Worm (Caenorhabditis elegans) whole organism, mixed stage, embryonic: ENCODE measurements around the gene ncs-4.

Source experiments
- ceh-39 ChIP-seq: fragments of 150-350 bp; optimal IDR thresholded peaks from 2 replicates; lab custom pipeline; 2014; ENCODE audit warnings: missing biosample characterization, missing genetic modification characterization
- ces-1 ChIP-seq: fragments of 150-350 bp; optimal IDR thresholded peaks from 2 replicates; lab custom pipeline; 2014; ENCODE audit warnings: missing biosample characterization, missing genetic modification reagents, missing genetic modification characterization
- elt-1 ChIP-seq: sonication (generic microtip); optimal IDR thresholded peaks from 2 replicates; lab custom pipeline; 2017; ENCODE audit warnings: missing genetic modification characterization, mild to moderate bottlenecking, missing compliant biosample characterization, antibody characterized with exemption, moderate library complexity, borderline replicate concordance; ENCODE audit not compliant: insufficient read depth
- elt-3 ChIP-seq: fragments of 150-350 bp; optimal IDR thresholded peaks from 2 replicates; lab custom pipeline; 2014; ENCODE audit warnings: missing biosample characterization, missing genetic modification characterization
- ham-2 ChIP-seq: fragments of 200-800 bp; sonication (Bioruptor generic); optimal IDR thresholded peaks from 2 replicates; lab custom pipeline; 2018; ENCODE audit warnings: mild to moderate bottlenecking, missing genetic modification characterization, missing compliant biosample characterization
- lsy-2 ChIP-seq: fragments of 150-350 bp; optimal IDR thresholded peaks from 2 replicates; lab custom pipeline; 2014; ENCODE audit warnings: missing biosample characterization, missing genetic modification characterization
- nhr-28 ChIP-seq: fragments of 150-350 bp; optimal IDR thresholded peaks from 2 replicates; lab custom pipeline; 2014; ENCODE audit warnings: missing biosample characterization, missing genetic modification characterization
- nhr-76 ChIP-seq: sonication (generic microtip); optimal IDR thresholded peaks from 2 replicates; lab custom pipeline; 2017; ENCODE audit warnings: missing biosample characterization, missing genetic modification characterization
- unc-39 ChIP-seq: fragments of 150-350 bp; optimal IDR thresholded peaks from 2 replicates; lab custom pipeline; 2014; ENCODE audit warnings: missing biosample characterization, missing genetic modification characterization
- unc-62 ChIP-seq: fragments of 150-350 bp; optimal IDR thresholded peaks from 2 replicates; lab custom pipeline; 2014; ENCODE audit warnings: missing biosample characterization, missing genetic modification reagents, missing genetic modification characterization
- ztf-11 ChIP-seq: fragments of 150-350 bp; optimal IDR thresholded peaks from 2 replicates; lab custom pipeline; 2014; ENCODE audit warnings: missing biosample characterization, missing genetic modification characterization

DNA sequence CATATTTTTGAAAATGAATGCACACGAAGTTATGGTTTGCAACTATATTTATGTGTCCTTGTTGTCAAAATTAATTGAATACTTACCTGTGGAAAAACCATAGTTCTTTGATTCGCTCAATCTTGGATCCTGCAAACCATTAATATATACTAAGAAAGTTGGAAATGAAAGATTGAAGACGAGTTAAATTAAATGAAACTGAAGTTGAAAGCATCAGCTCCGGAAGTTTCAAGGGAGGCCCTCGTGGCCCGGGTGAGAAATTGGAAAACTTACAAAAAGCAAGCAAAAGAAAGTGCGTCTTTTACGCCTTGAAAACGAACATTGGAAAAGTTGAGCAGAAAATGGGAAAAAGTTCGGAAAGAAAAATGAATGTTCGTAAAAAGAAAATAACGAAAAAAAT is 43.2 kb upstream of the ncs-4 start, which contains the start of gene unc-58:
- no peak for TF ChIP-seq nhr-28 (tag; lab: Kevin White, UChicago)
- TF ChIP-seq unc-62 (GFP tag; lab: Kevin White, UChicago): no peak
- TF ChIP-seq ceh-39 (tag; lab: Kevin White, UChicago): no peak
- TF ChIP-seq nhr-76 (tag; lab: Kevin White, UChicago): no peak
- no peak for TF ChIP-seq unc-39
- no peak for TF ChIP-seq lsy-2 (tag; lab: Kevin White, UChicago)
- no peak for TF ChIP-seq elt-1 (tag; lab: Kevin White, UChicago)
- TF ChIP-seq elt-3 (tag; lab: Kevin White, UChicago): no peak
- TF ChIP-seq ces-1: no peak
- TF ChIP-seq ztf-11 (tag; lab: Kevin White, UChicago): no peak
- TF ChIP-seq ham-2: no peak
